Worm (Caenorhabditis elegans) whole organism, young adult: Measurements from ENCODE around the gene srd-8.

Source experiments
- C17E4.6 ChIP-seq: fragments of 200-800 bp; sonication (Bioruptor generic); IDR thresholded peaks from 2 replicates; pipeline ENCODE4 v1.3.6; 2022; ENCODE audit warnings: missing genetic modification reagents, missing genetic modification characterization, missing compliant biosample characterization
- F10E7.11 ChIP-seq: sonication (generic microtip); optimal IDR thresholded peaks from 2 replicates; lab custom pipeline; 2017; ENCODE audit warnings: mild to moderate bottlenecking, missing genetic modification characterization, moderate library complexity, missing compliant biosample characterization
- F22D6.2 ChIP-seq: sonication (generic microtip); optimal IDR thresholded peaks from 2 replicates; lab custom pipeline; 2016; ENCODE audit warnings: mild to moderate bottlenecking, missing genetic modification characterization, missing compliant biosample characterization
- F23B12.7 ChIP-seq: sonication (generic microtip); optimal IDR thresholded peaks from 2 replicates; lab custom pipeline; 2017; ENCODE audit warnings: missing genetic modification characterization, mild to moderate bottlenecking, missing compliant biosample characterization, antibody characterized with exemption, moderate library complexity; ENCODE audit not compliant: insufficient read depth
- F33H1.4 ChIP-seq: fragments of 200-800 bp; sonication (Bioruptor generic); IDR thresholded peaks from 2 replicates; pipeline ENCODE4 v1.3.6; 2022; ENCODE audit warnings: missing genetic modification reagents, missing genetic modification characterization, missing compliant biosample characterization
- F37B4.10 ChIP-seq: fragments of 200-800 bp; sonication (Bioruptor generic); IDR thresholded peaks from 2 replicates; pipeline ENCODE4 v1.3.6; 2022; ENCODE audit warnings: missing genetic modification characterization, missing compliant biosample characterization
- F57A8.1 ChIP-seq: fragments of 200-800 bp; sonication (Bioruptor generic); optimal IDR thresholded peaks from 2 replicates; lab custom pipeline; 2018; ENCODE audit warnings: mild to moderate bottlenecking, missing genetic modification characterization, moderate library complexity, missing compliant biosample characterization
- Y56A3A.18 ChIP-seq: fragments of 200-800 bp; sonication (Bioruptor generic); IDR thresholded peaks from 2 replicates; pipeline ENCODE4 v1.3.6; 2022; ENCODE audit warnings: missing genetic modification reagents, missing genetic modification characterization, missing compliant biosample characterization
- Y67H2A.10 ChIP-seq: fragments of 200-800 bp; sonication (Bioruptor generic); conservative IDR thresholded peaks from 2 replicates; pipeline ENCODE4 v1.3.6; 2022; ENCODE audit warnings: missing genetic modification reagents, missing genetic modification characterization, missing compliant biosample characterization
- ama-1 ChIP-seq, 3 experiments: fragments of 150-350 bp in 1 of 3; sonication (generic microtip) in 2 of 3; optimal IDR thresholded peaks; 2 replicates each; lab custom pipeline; 2014 to 2018; ENCODE audit warnings: missing biosample characterization in 2 of 3, missing genetic modification characterization in 2 of 3, missing genetic modification reagents in 2 of 3
- athp-1 ChIP-seq: sonication (generic microtip); optimal IDR thresholded peaks from 2 replicates; lab custom pipeline; 2017; ENCODE audit warnings: mild to moderate bottlenecking, missing genetic modification characterization, missing compliant biosample characterization
- attf-3 ChIP-seq: fragments of 200-800 bp; sonication (Bioruptor generic); conservative IDR thresholded peaks from 2 replicates; pipeline ENCODE4 v1.3.6; 2022; ENCODE audit warnings: missing genetic modification reagents, missing genetic modification characterization, missing compliant biosample characterization
- attf-5 ChIP-seq: fragments of 200-800 bp; sonication (Bioruptor generic); optimal IDR thresholded peaks from 2 replicates; lab custom pipeline; 2018; ENCODE audit warnings: mild to moderate bottlenecking, missing genetic modification characterization, missing compliant biosample characterization
- attf-6 ChIP-seq: fragments of 200-800 bp; sonication (Bioruptor generic); IDR thresholded peaks from 2 replicates; pipeline ENCODE4 v1.3.6; 2022; ENCODE audit warnings: missing genetic modification reagents, missing genetic modification characterization, missing compliant biosample characterization
- bed-2 ChIP-seq: fragments of 200-800 bp; sonication (Bioruptor generic); IDR thresholded peaks from 2 replicates; pipeline ENCODE4 v1.3.6; 2022; ENCODE audit warnings: missing genetic modification reagents, missing genetic modification characterization, missing compliant biosample characterization
- ccch-3 ChIP-seq: fragments of 200-800 bp; sonication (Bioruptor generic); optimal IDR thresholded peaks from 2 replicates; lab custom pipeline; 2018; ENCODE audit warnings: mild to moderate bottlenecking, missing genetic modification characterization, missing compliant biosample characterization
- ceh-79 ChIP-seq: sonication (generic microtip); optimal IDR thresholded peaks from 2 replicates; lab custom pipeline; 2017; ENCODE audit warnings: mild to moderate bottlenecking, missing genetic modification characterization, missing compliant biosample characterization
- ceh-91 ChIP-seq: fragments of 200-800 bp; sonication (Bioruptor generic); IDR thresholded peaks from 2 replicates; pipeline ENCODE4 v1.3.6; 2022; ENCODE audit warnings: missing genetic modification reagents, missing genetic modification characterization, missing compliant biosample characterization
- chd-7 ChIP-seq: sonication (generic microtip); optimal IDR thresholded peaks from 2 replicates; lab custom pipeline; 2016; ENCODE audit warnings: mild to moderate bottlenecking, missing genetic modification characterization, moderate library complexity, missing compliant biosample characterization
- die-1 ChIP-seq: sonication (generic microtip); optimal IDR thresholded peaks from 2 replicates; lab custom pipeline; 2016; ENCODE audit warnings: missing genotype, mild to moderate bottlenecking, missing genetic modification characterization, missing compliant biosample characterization
- dox-1 ChIP-seq: fragments of 200-800 bp; sonication (Bioruptor generic); IDR thresholded peaks from 2 replicates; pipeline ENCODE4 v1.3.6; 2022; ENCODE audit warnings: missing genetic modification reagents, missing genetic modification characterization, missing compliant biosample characterization
- dpl-1 ChIP-seq: fragments of 150-350 bp; optimal IDR thresholded peaks from 2 replicates; lab custom pipeline; 2014; ENCODE audit warnings: missing biosample characterization, missing genetic modification reagents, missing genetic modification characterization
- ekl-4 ChIP-seq: fragments of 200-800 bp; sonication (Bioruptor generic); IDR thresholded peaks from 2 replicates; pipeline ENCODE4 v1.3.6; 2022; ENCODE audit warnings: missing genetic modification reagents, missing genetic modification characterization, missing compliant biosample characterization
- hmg-20 ChIP-seq: fragments of 200-800 bp; sonication (Bioruptor generic); IDR thresholded peaks from 2 replicates; pipeline ENCODE4 v1.3.6; 2022; ENCODE audit warnings: missing genetic modification reagents, missing genetic modification characterization, missing compliant biosample characterization
- hrde-1 ChIP-seq: sonication (generic microtip); optimal IDR thresholded peaks from 2 replicates; lab custom pipeline; 2016; ENCODE audit warnings: missing genetic modification characterization, mild to moderate bottlenecking, missing compliant biosample characterization, moderate library complexity, missing genotype, missing genetic modification reagents, borderline replicate concordance
- lag-1 ChIP-seq: fragments of 200-800 bp; sonication (Bioruptor generic); IDR thresholded peaks from 2 replicates; pipeline ENCODE4 v1.3.6; 2022; ENCODE audit warnings: missing genetic modification reagents, missing genetic modification characterization, missing compliant biosample characterization
- let-526 ChIP-seq: fragments of 200-800 bp; sonication (Bioruptor generic); IDR thresholded peaks from 2 replicates; pipeline ENCODE4 v1.3.6; 2022; ENCODE audit warnings: missing genetic modification reagents, missing genetic modification characterization, missing compliant biosample characterization
- lin-26 ChIP-seq: fragments of 200-800 bp; sonication (Bioruptor generic); IDR thresholded peaks from 2 replicates; pipeline ENCODE4 v1.3.6; 2022; ENCODE audit warnings: missing genetic modification reagents, missing genetic modification characterization, missing compliant biosample characterization
- lin-40 ChIP-seq: sonication (generic microtip); optimal IDR thresholded peaks from 2 replicates; lab custom pipeline; 2016; ENCODE audit warnings: missing genetic modification characterization, mild to moderate bottlenecking, missing compliant biosample characterization, missing genotype, missing genetic modification reagents
- lin-54 ChIP-seq: fragments of 200-800 bp; sonication (Bioruptor generic); optimal IDR thresholded peaks from 2 replicates; lab custom pipeline; 2018; ENCODE audit warnings: mild to moderate bottlenecking, missing genetic modification characterization, missing compliant biosample characterization
- lir-1 ChIP-seq: fragments of 200-800 bp; sonication (Bioruptor generic); conservative IDR thresholded peaks from 2 replicates; pipeline ENCODE4 v1.3.6; 2022; ENCODE audit warnings: missing genetic modification reagents, missing genetic modification characterization, missing compliant biosample characterization
- lsl-1 ChIP-seq: fragments of 200-800 bp; sonication (Bioruptor generic); optimal IDR thresholded peaks from 2 replicates; lab custom pipeline; 2018; ENCODE audit warnings: mild to moderate bottlenecking, missing genetic modification characterization, moderate library complexity, missing compliant biosample characterization
- madf-8 ChIP-seq: fragments of 200-800 bp; sonication (Bioruptor generic); conservative IDR thresholded peaks from 2 replicates; pipeline ENCODE4 v1.3.6; 2022; ENCODE audit warnings: missing genetic modification reagents, missing genetic modification characterization, missing compliant biosample characterization
- nfya-1 ChIP-seq: sonication (generic microtip); optimal IDR thresholded peaks from 2 replicates; lab custom pipeline; 2017; ENCODE audit warnings: antibody characterized with exemption, missing compliant biosample characterization, missing genetic modification characterization, borderline replicate concordance; ENCODE audit not compliant: insufficient read depth
- nfya-2 ChIP-seq: fragments of 200-800 bp; sonication (Bioruptor generic); IDR thresholded peaks from 2 replicates; pipeline ENCODE4 v1.3.6; 2022; ENCODE audit warnings: missing genetic modification reagents, missing genetic modification characterization, missing compliant biosample characterization
- nfyb-1 ChIP-seq: fragments of 200-800 bp; sonication (Bioruptor generic); IDR thresholded peaks from 2 replicates; pipeline ENCODE4 v1.3.6; 2022; ENCODE audit warnings: missing genetic modification reagents, missing genetic modification characterization, missing compliant biosample characterization
- nhr-120 ChIP-seq: fragments of 200-800 bp; sonication (Bioruptor generic); IDR thresholded peaks from 2 replicates; pipeline ENCODE4 v1.3.6; 2022; ENCODE audit warnings: missing genetic modification characterization, missing compliant biosample characterization
- nhr-179 ChIP-seq: sonication (generic microtip); optimal IDR thresholded peaks from 2 replicates; lab custom pipeline; 2016; ENCODE audit warnings: mild to moderate bottlenecking, missing genetic modification characterization, missing compliant biosample characterization
- pbrm-1 ChIP-seq: fragments of 200-800 bp; sonication (Bioruptor generic); IDR thresholded peaks from 2 replicates; pipeline ENCODE4 v1.3.6; 2022; ENCODE audit warnings: missing genetic modification reagents, missing genetic modification characterization, missing compliant biosample characterization
- repo-1 ChIP-seq: sonication (generic microtip); optimal IDR thresholded peaks from 2 replicates; lab custom pipeline; 2017; ENCODE audit warnings: mild to moderate bottlenecking, missing genetic modification characterization, missing compliant biosample characterization
- sptf-2 ChIP-seq: fragments of 200-800 bp; sonication (Bioruptor generic); optimal IDR thresholded peaks from 2 replicates; lab custom pipeline; 2018; ENCODE audit warnings: mild to moderate bottlenecking, missing genetic modification characterization, missing compliant biosample characterization
- tbp1 ChIP-seq: fragments of 200-800 bp; sonication (Bioruptor generic); optimal IDR thresholded peaks from 2 replicates; lab custom pipeline; 2018; ENCODE audit warnings: mild to moderate bottlenecking, missing genetic modification characterization, missing compliant biosample characterization
- xnd-1 ChIP-seq: sonication (generic microtip); optimal IDR thresholded peaks from 2 replicates; lab custom pipeline; 2016; ENCODE audit warnings: missing genotype, missing genetic modification reagents, missing genetic modification characterization, missing compliant biosample characterization
- zfh-2 ChIP-seq: fragments of 200-800 bp; sonication (Bioruptor generic); conservative IDR thresholded peaks from 2 replicates; pipeline ENCODE4 v1.3.6; 2022; ENCODE audit warnings: missing genetic modification reagents, missing genetic modification characterization, missing compliant biosample characterization
- ztf-18 ChIP-seq: sonication (generic microtip); optimal IDR thresholded peaks from 2 replicates; lab custom pipeline; 2016; ENCODE audit warnings: missing genotype, mild to moderate bottlenecking, missing genetic modification characterization, missing compliant biosample characterization
- ztf-25 ChIP-seq: fragments of 200-800 bp; sonication (Bioruptor generic); IDR thresholded peaks from 2 replicates; pipeline ENCODE4 v1.3.6; 2022; ENCODE audit warnings: missing genetic modification reagents, missing genetic modification characterization, missing compliant biosample characterization
- ztf-28 ChIP-seq: fragments of 200-800 bp; sonication (Bioruptor generic); IDR thresholded peaks from 2 replicates; pipeline ENCODE4 v1.3.6; 2022; ENCODE audit warnings: missing genetic modification reagents, missing genetic modification characterization, missing compliant biosample characterization
- ztf-6 ChIP-seq: fragments of 200-800 bp; sonication (Bioruptor generic); IDR thresholded peaks from 2 replicates; pipeline ENCODE4 v1.3.6; 2022; ENCODE audit warnings: missing genetic modification reagents, missing genetic modification characterization, missing compliant biosample characterization

Gene srd-8

DNA sequence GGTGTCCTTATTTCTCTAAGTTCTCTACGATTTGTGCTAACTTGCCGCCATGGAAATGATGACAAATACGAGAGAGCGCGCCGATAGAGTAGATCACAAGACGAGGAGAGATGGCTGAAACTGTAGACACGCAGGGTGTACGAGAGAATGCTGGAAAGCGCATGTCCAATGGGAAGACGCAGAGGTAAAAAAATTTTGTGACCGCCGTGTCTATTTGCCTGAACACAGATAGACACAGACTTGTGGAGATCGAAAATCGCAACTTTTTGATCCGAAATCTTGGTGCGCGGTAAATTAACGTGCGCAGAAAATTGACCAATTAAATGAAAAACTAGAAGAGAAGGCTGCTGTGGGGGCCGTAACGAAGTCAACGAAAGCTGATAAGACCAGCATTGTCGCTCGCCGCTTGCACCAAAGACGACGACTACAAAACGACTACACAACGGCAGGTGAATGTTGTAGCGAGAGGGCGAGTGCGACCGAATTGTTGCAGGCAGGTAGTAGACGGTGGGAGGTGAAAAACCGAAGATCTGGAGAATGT is 11.8 kb upstream of the srd-8 start (continued):
- TF ChIP-seq madf-8 (GFP tag; lab: Robert Waterston, UW) (peak; percentile 64), ztf-28 (0 out of 2 replicates have a peak, but pooled peaks have one; percentile 28), dox-1 (GFP tag; lab: Robert Waterston, UW) (peak; percentile 66), ekl-4 (GFP tag; lab: Robert Waterston, UW) (peak; percentile 56; the same call in 1 of the 2 replicates), ceh-91 (GFP tag; lab: Robert Waterston, UW) (0 out of 2 replicates have a peak, but pooled peaks have one; percentile 26), ztf-6 (GFP tag; lab: Robert Waterston, UW) (no peak), lin-54 (GFP tag; lab: Kevin White, UChicago) (peak; percentile 48), dpl-1 (peak; percentile 18), attf-3 (GFP tag; lab: Robert Waterston, UW) (0 out of 2 replicates have a peak, but pooled peaks have one; percentile 22), Y67H2A.10 (GFP tag; lab: Robert Waterston, UW) (no peak), athp-1 (tag; lab: Kevin White, UChicago) (no peak), die-1 (peak; percentile 59), F33H1.4 (GFP tag; lab: Robert Waterston, UW) (no peak), ceh-79 (tag; lab: Kevin White, UChicago) (no peak), Y56A3A.18 (GFP tag; lab: Robert Waterston, UW) (no peak), sptf-2 (GFP tag; lab: Kevin White, UChicago) (no peak), lag-1 (GFP tag; lab: Robert Waterston, UW) (no peak), tbp1 (GFP tag; lab: Kevin White, UChicago) (peak; percentile 28), F23B12.7 (tag; lab: Kevin White, UChicago) (no peak), lsl-1 (GFP tag; lab: Kevin White, UChicago) (peak; percentile 39), lin-26 (GFP tag; lab: Robert Waterston, UW) (peak; percentile 44; the same call in 1 of the 2 replicates), nfyb-1 (GFP tag; lab: Robert Waterston, UW) (peak; percentile 58; the same call in 1 of the 2 replicates), nhr-120 (no peak), hmg-20 (GFP tag; lab: Robert Waterston, UW) (no peak), attf-5 (GFP tag; lab: Kevin White, UChicago) (peak; percentile 71), F37B4.10 (GFP tag; lab: Robert Waterston, UW) (no peak), chd-7 (tag; lab: Kevin White, UChicago) (peak; percentile 35), nfya-1 (tag; lab: Kevin White, UChicago) (no peak), ama-1 (optimal IDR thresholded peaks at IDR 0.05; lab: Kevin White, UChicago) (no peak), ama-1 (GFP tag; optimal IDR thresholded peaks at IDR 0.05; lab: Kevin White, UChicago) (no peak), zfh-2 (GFP tag; lab: Robert Waterston, UW) (peak; percentile 80; the same call in 1 of the 2 replicates), C17E4.6 (GFP tag; lab: Robert Waterston, UW) (no peak), nhr-179 (no peak), F10E7.11 (no peak), pbrm-1 (GFP tag; lab: Robert Waterston, UW) (no peak), lir-1 (GFP tag; lab: Robert Waterston, UW) (no peak), ccch-3 (GFP tag; lab: Kevin White, UChicago) (no peak), let-526 (GFP tag; lab: Robert Waterston, UW) (no peak), repo-1 (no peak), F22D6.2 (tag; lab: Kevin White, UChicago) (no peak), hrde-1 (no peak), lin-40 (tag; lab: Kevin White, UChicago) (peak; percentile 77), F57A8.1 (GFP tag; lab: Kevin White, UChicago) (no peak), ztf-18 (tag; lab: Kevin White, UChicago) (no peak), nfya-2 (no peak), xnd-1 (tag; lab: Kevin White, UChicago) (peak; percentile 57), attf-6 (GFP tag; lab: Robert Waterston, UW) (no peak), ztf-25 (GFP tag; lab: Robert Waterston, UW) (no peak), bed-2 (GFP tag; lab: Robert Waterston, UW) (no peak)
